Worm (Caenorhabditis elegans) whole organism, L1 larva: ENCODE data around the gene coh-4.

Experiments used
- C04F5.9 ChIP-seq: sonication (generic microtip); optimal IDR thresholded peaks from 2 replicates; lab custom pipeline; 2016; ENCODE audit warnings: missing genetic modification characterization, missing compliant biosample characterization
- C34B4.2 ChIP-seq: sonication (generic microtip); optimal IDR thresholded peaks from 2 replicates; lab custom pipeline; 2017; ENCODE audit warnings: mild to moderate bottlenecking, missing genetic modification characterization, missing compliant biosample characterization
- Y116A8C.19 ChIP-seq: sonication (generic microtip); optimal IDR thresholded peaks from 2 replicates; lab custom pipeline; 2016; ENCODE audit warnings: missing compliant biosample characterization, missing genetic modification characterization, borderline replicate concordance
- aly-2 ChIP-seq: fragments of 150-350 bp; optimal IDR thresholded peaks from 2 replicates; lab custom pipeline; 2014; ENCODE audit warnings: missing biosample characterization, missing genetic modification characterization
- ceh-63 ChIP-seq: fragments of 200-800 bp; sonication (Bioruptor generic); optimal IDR thresholded peaks from 2 replicates; lab custom pipeline; 2018; ENCODE audit warnings: mild to moderate bottlenecking, missing genetic modification characterization, missing compliant biosample characterization
- ceh-8 ChIP-seq: fragments of 200-800 bp; sonication (Bioruptor generic); optimal IDR thresholded peaks from 2 replicates; lab custom pipeline; 2018; ENCODE audit warnings: mild to moderate bottlenecking, missing genetic modification characterization, moderate library complexity, missing compliant biosample characterization
- ceh-88 ChIP-seq: fragments of 200-800 bp; sonication (Bioruptor generic); IDR thresholded peaks from 2 replicates; pipeline ENCODE4 v1.3.6; 2022; ENCODE audit warnings: missing genetic modification characterization, missing compliant biosample characterization
- ceh-90 ChIP-seq: sonication (generic microtip); optimal IDR thresholded peaks from 2 replicates; lab custom pipeline; 2016; ENCODE audit warnings: missing genetic modification characterization, missing compliant biosample characterization
- dpl-1 ChIP-seq, 3 experiments: fragments of 150-350 bp in 2 of 3; sonication (generic microtip) in 1 of 3; optimal IDR thresholded peaks; 2 replicates each; lab custom pipeline; 2014 to 2017; ENCODE audit warnings: missing biosample characterization in 3 of 3, missing genetic modification characterization in 3 of 3, missing genetic modification reagents in 3 of 3
- efl-1 ChIP-seq, 4 experiments: fragments of 150-350 bp; optimal IDR thresholded peaks in 3 of 4; peaks in 1 of 4; 1 replicate in 1 of 4; 2 replicates in 3 of 4; lab custom pipeline; 2014; ENCODE audit warnings: missing biosample characterization in 2 of 4, missing genetic modification characterization in 2 of 4, missing genetic modification reagents in 2 of 4
- egl-13 ChIP-seq: sonication (generic microtip); optimal IDR thresholded peaks from 2 replicates; lab custom pipeline; 2016; ENCODE audit warnings: missing genotype, missing genetic modification reagents, missing genetic modification characterization, missing compliant biosample characterization
- fkh-4 ChIP-seq: sonication (generic microtip); optimal IDR thresholded peaks from 2 replicates; lab custom pipeline; 2016; ENCODE audit warnings: missing compliant biosample characterization, missing genetic modification characterization, borderline replicate concordance
- fkh-8 ChIP-seq: sonication (generic microtip); optimal IDR thresholded peaks from 2 replicates; lab custom pipeline; 2016; ENCODE audit warnings: mild to moderate bottlenecking, missing genetic modification characterization, missing compliant biosample characterization
- grh-1 ChIP-seq: fragments of 200-800 bp; sonication (Bioruptor generic); IDR thresholded peaks from 2 replicates; pipeline ENCODE4 v1.3.6; 2022; ENCODE audit warnings: missing genetic modification reagents, missing genetic modification characterization, missing compliant biosample characterization
- hlh-17 ChIP-seq: fragments of 200-800 bp; sonication (Bioruptor generic); optimal IDR thresholded peaks from 2 replicates; lab custom pipeline; 2018; ENCODE audit warnings: missing genetic modification characterization, mild to moderate bottlenecking, missing compliant biosample characterization, moderate library complexity, borderline replicate concordance
- hlh-4 ChIP-seq: sonication (generic microtip); optimal IDR thresholded peaks from 2 replicates; lab custom pipeline; 2016; ENCODE audit warnings: mild to moderate bottlenecking, missing genetic modification characterization, missing compliant biosample characterization
- hpl-2 ChIP-seq: fragments of 150-350 bp; optimal IDR thresholded peaks from 2 replicates; lab custom pipeline; 2014; ENCODE audit warnings: missing biosample characterization, missing genetic modification reagents, missing genetic modification characterization
- isw-1 ChIP-seq: fragments of 200-800 bp; sonication (Bioruptor generic); IDR thresholded peaks from 2 replicates; pipeline ENCODE4 v1.3.6; 2022; ENCODE audit warnings: missing genetic modification characterization, missing compliant biosample characterization
- lin-14 ChIP-seq: fragments of 200-800 bp; sonication (Bioruptor generic); optimal IDR thresholded peaks from 2 replicates; lab custom pipeline; 2018; ENCODE audit warnings: mild to moderate bottlenecking, missing genetic modification characterization, moderate library complexity, missing compliant biosample characterization
- lin-35 ChIP-seq, 2 experiments: fragments of 150-350 bp; optimal IDR thresholded peaks; 2 replicates each; lab custom pipeline; 2014; ENCODE audit warnings: missing biosample characterization in 2 of 2, missing genetic modification characterization in 2 of 2, missing genetic modification reagents in 2 of 2
- mdl-1 ChIP-seq, 2 experiments: fragments of 150-350 bp; optimal IDR thresholded peaks; 2 replicates each; lab custom pipeline; 2014 to 2017; ENCODE audit warnings: missing biosample characterization in 2 of 2, missing genetic modification characterization in 2 of 2, inconsistent platforms in 1 of 2
- mep-1 ChIP-seq: fragments of 150-350 bp; optimal IDR thresholded peaks from 2 replicates; lab custom pipeline; 2014; ENCODE audit warnings: missing biosample characterization, missing genetic modification characterization
- nhr-11 ChIP-seq: fragments of 150-350 bp; optimal IDR thresholded peaks from 2 replicates; lab custom pipeline; 2014; ENCODE audit warnings: missing biosample characterization, missing genetic modification characterization
- nhr-20 ChIP-seq: sonication (generic microtip); optimal IDR thresholded peaks from 2 replicates; lab custom pipeline; 2016; ENCODE audit warnings: mild to moderate bottlenecking, missing genetic modification characterization, missing compliant biosample characterization
- nhr-237 ChIP-seq: fragments of 150-350 bp; optimal IDR thresholded peaks from 2 replicates; lab custom pipeline; 2014; ENCODE audit warnings: missing biosample characterization, missing genetic modification characterization
- nhr-28 ChIP-seq: fragments of 150-350 bp; optimal IDR thresholded peaks from 2 replicates; lab custom pipeline; 2014; ENCODE audit warnings: missing biosample characterization, missing genetic modification characterization
- nhr-47 ChIP-seq: sonication (generic microtip); optimal IDR thresholded peaks from 2 replicates; lab custom pipeline; 2016; ENCODE audit warnings: mild to moderate bottlenecking, missing genetic modification characterization, moderate library complexity, missing compliant biosample characterization
- nhr-76 ChIP-seq: sonication (generic microtip); optimal IDR thresholded peaks from 2 replicates; lab custom pipeline; 2017; ENCODE audit warnings: missing biosample characterization, missing genetic modification characterization
- nhr-85 ChIP-seq: sonication (generic microtip); peaks from one replicate; lab custom pipeline; 2016; ENCODE audit warnings: missing genetic modification characterization, inconsistent platforms, missing compliant biosample characterization
- nhr-90 ChIP-seq: sonication (generic microtip); optimal IDR thresholded peaks from 2 replicates; lab custom pipeline; 2016; ENCODE audit warnings: mild to moderate bottlenecking, missing genetic modification characterization, missing compliant biosample characterization; ENCODE audit not compliant: poor library complexity
- pax-3 ChIP-seq: fragments of 200-800 bp; sonication (Bioruptor generic); optimal IDR thresholded peaks from 2 replicates; lab custom pipeline; 2018; ENCODE audit warnings: mild to moderate bottlenecking, missing genetic modification characterization, moderate library complexity, missing compliant biosample characterization
- pqm-1 ChIP-seq: sonication (generic microtip); optimal IDR thresholded peaks from 3 replicates; lab custom pipeline; 2017; ENCODE audit warnings: missing biosample characterization, missing genetic modification characterization
- skn-1 ChIP-seq: fragments of 150-350 bp; optimal IDR thresholded peaks from 2 replicates; lab custom pipeline; 2014; ENCODE audit warnings: missing biosample characterization, missing genetic modification characterization
- snpc-4 ChIP-seq: fragments of 150-350 bp; optimal IDR thresholded peaks from 2 replicates; lab custom pipeline; 2014; ENCODE audit warnings: missing biosample characterization, missing genetic modification characterization
- swsn-7 ChIP-seq: sonication (generic microtip); optimal IDR thresholded peaks from 2 replicates; lab custom pipeline; 2016; ENCODE audit warnings: missing genetic modification characterization, missing compliant biosample characterization
- tbx-2 ChIP-seq: sonication (generic microtip); optimal IDR thresholded peaks from 2 replicates; lab custom pipeline; 2016; ENCODE audit warnings: missing genetic modification characterization, missing compliant biosample characterization
- unc-62 ChIP-seq: fragments of 150-350 bp; optimal IDR thresholded peaks from 2 replicates; lab custom pipeline; 2014; ENCODE audit warnings: missing biosample characterization, missing genetic modification reagents, missing genetic modification characterization
- unc-86 ChIP-seq: sonication (generic microtip); optimal IDR thresholded peaks from 2 replicates; lab custom pipeline; 2016; ENCODE audit warnings: missing genetic modification characterization, missing compliant biosample characterization
- vab-15 ChIP-seq: sonication (generic microtip); optimal IDR thresholded peaks from 2 replicates; lab custom pipeline; 2017; ENCODE audit warnings: missing genotype, mild to moderate bottlenecking, missing genetic modification characterization, missing compliant biosample characterization
- zip-4 ChIP-seq: fragments of 200-800 bp; sonication (Bioruptor generic); optimal IDR thresholded peaks from 2 replicates; lab custom pipeline; 2018; ENCODE audit warnings: mild to moderate bottlenecking, missing genetic modification characterization, moderate library complexity, missing compliant biosample characterization
- ztf-11 ChIP-seq, 2 experiments: sonication (generic microtip); optimal IDR thresholded peaks; 2 replicates each; lab custom pipeline; 2016 to 2017; ENCODE audit warnings: missing genetic modification characterization in 2 of 2, missing biosample characterization in 1 of 2, missing compliant biosample characterization in 1 of 2

coh-4 gene

ce11 chrV:4186453-4187143 lies 11.2 kb upstream of the coh-4 start (continued):
- TF ChIP-seq nhr-20 (peak; percentile 64), ceh-8 (no peak), aly-2 (tag; lab: Kevin White, UChicago) (no peak), ztf-11 (tag; optimal IDR thresholded peaks at IDR 0.05; lab: Kevin White, UChicago) (no peak), nhr-85 (tag; lab: Kevin White, UChicago) (peak; percentile 54), dpl-1 (GFP tag; optimal IDR thresholded peaks at IDR 0.05; lab: Kevin White, UChicago) (peak in 1 of 3 experiments; percentile 19), nhr-76 (tag; lab: Kevin White, UChicago) (no peak), lin-14 (GFP tag; lab: Kevin White, UChicago) (peak; percentile 78), nhr-47 (tag; lab: Kevin White, UChicago) (peak; percentile 32), fkh-8 (tag; lab: Kevin White, UChicago) (no peak), ceh-63 (GFP tag; lab: Kevin White, UChicago) (no peak), lin-35 (GFP tag; optimal IDR thresholded peaks at IDR 0.05; lab: Kevin White, UChicago) (peak in 1 of 2 experiments; percentile 1)
- TF ChIP-seq, all 84 proteins: peak for 15

- TF ChIP-seq Y116A8C.19 (no peak), egl-13 (no peak), skn-1 (tag; lab: Kevin White, UChicago) (no peak), dpl-1 (GFP tag; optimal IDR thresholded peaks at IDR 0.05; lab: Kevin White, UChicago) (no peak), nhr-11 (tag; lab: Kevin White, UChicago) (no peak), hpl-2 (GFP tag; lab: Kevin White, UChicago) (no peak), unc-62 (no peak)
These were observed 10.4 kb upstream of the coh-4 start for ce11 chrV:4185885-4186284.

- TF ChIP-seq nhr-85 (tag; lab: Kevin White, UChicago) = no peak
- no peak for TF ChIP-seq efl-1 (optimal IDR thresholded peaks at IDR 0.05; lab: Kevin White, UChicago)
- TF ChIP-seq efl-1 (GFP tag; optimal IDR thresholded peaks at IDR 0.05 in 1 of 2; lab: Kevin White, UChicago) = peak in 1 of 2 experiments; percentile 52
- TF ChIP-seq snpc-4 (tag; lab: Kevin White, UChicago) = peak; percentile 32
- no peak for TF ChIP-seq tbx-2 (tag; lab: Kevin White, UChicago)
- no peak for TF ChIP-seq C34B4.2
These were observed 7.1 kb upstream of the coh-4 start for ce11 chrV:4182546-4182945.

ce11 chrV:4181727-4182126 lies 6.3 kb upstream of the coh-4 start:
- TF ChIP-seq isw-1 (GFP tag; lab: Robert Waterston, UW) (no peak), fkh-4 (tag; lab: Kevin White, UChicago) (no peak), ceh-8 (no peak), pqm-1 (tag; lab: Kevin White, UChicago) (no peak), nhr-237 (tag; lab: Kevin White, UChicago) (no peak), hpl-2 (GFP tag; lab: Kevin White, UChicago) (no peak), nhr-76 (tag; lab: Kevin White, UChicago) (no peak), nhr-28 (tag; lab: Kevin White, UChicago) (no peak), mep-1 (tag; lab: Kevin White, UChicago) (no peak), C34B4.2 (no peak), aly-2 (tag; lab: Kevin White, UChicago) (no peak)

ce11 chrV:4181272-4181671 lies 5.8 kb upstream of the coh-4 start:
- TF ChIP-seq nhr-90 (tag; lab: Kevin White, UChicago) = no peak
- TF ChIP-seq nhr-11 (tag; lab: Kevin White, UChicago) = no peak
- no peak for TF ChIP-seq hlh-4 (tag; lab: Kevin White, UChicago)
- TF ChIP-seq hlh-17 (GFP tag; lab: Kevin White, UChicago) = no peak
- no peak for TF ChIP-seq grh-1 (GFP tag; lab: Robert Waterston, UW)
- no peak for TF ChIP-seq mdl-1 (tag; optimal IDR thresholded peaks at IDR 0.05; lab: Kevin White, UChicago)
- TF ChIP-seq vab-15 (tag; lab: Kevin White, UChicago) = no peak
- no peak for TF ChIP-seq snpc-4 (tag; lab: Kevin White, UChicago)
- no peak for TF ChIP-seq pax-3 (tag; lab: Kevin White, UChicago)
- no peak for TF ChIP-seq pqm-1 (tag; lab: Kevin White, UChicago)
- no peak for TF ChIP-seq nhr-28 (tag; lab: Kevin White, UChicago)
- TF ChIP-seq zip-4 = no peak
- TF ChIP-seq C04F5.9 (tag; lab: Kevin White, UChicago) = no peak
- TF ChIP-seq ceh-90 (tag; lab: Kevin White, UChicago) = no peak
- no peak for TF ChIP-seq swsn-7
- TF ChIP-seq ceh-88 (GFP tag; lab: Robert Waterston, UW) = no peak
- no peak for TF ChIP-seq unc-86
- TF ChIP-seq, all 84 proteins: peak for 0
